Fruit fly (Drosophila melanogaster): ENCODE results near the gene SPE.

The SPE gene

DNA sequence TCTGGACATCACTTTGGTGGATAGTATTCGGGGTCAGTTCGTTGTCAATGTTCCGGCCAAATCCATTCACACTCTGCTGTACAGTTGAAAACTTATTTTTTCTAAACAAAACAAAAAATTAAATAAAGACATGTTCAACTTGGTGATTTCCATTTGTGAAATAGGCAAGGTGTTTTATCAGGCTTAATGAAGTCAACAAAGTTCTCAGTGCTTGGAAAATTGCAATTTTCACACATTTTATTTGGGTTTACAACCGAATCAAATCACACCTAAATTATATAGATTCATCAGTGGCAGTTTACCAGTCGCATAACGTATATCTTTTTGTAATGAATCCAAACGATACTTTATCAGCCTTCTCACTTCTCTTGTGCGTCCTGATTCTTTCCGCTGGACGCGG is 16.4 kb downstream of the SPE start, which contains the start of gene Qsox4:
Gene Qsox4, plus strand, starts transcription at position 301 of the 400 bp plus-strand sequence.
- TF ChIP-seq CG13123 (GFP tag; optimal IDR thresholded peaks at IDR 0.05) (no peak), CG12744 (GFP tag; optimal IDR thresholded peaks at IDR 0.05) (no peak), Kr (GFP tag; optimal IDR thresholded peaks at IDR 0.05) (no peak), Drgx (GFP tag; IDR thresholded peaks at IDR 0.05) (no peak), ase (GFP tag; IDR thresholded peaks at IDR 0.05) (no peak), CG18619 (GFP tag; optimal IDR thresholded peaks at IDR 0.05) (no peak), CG32767 (GFP tag; IDR thresholded peaks at IDR 0.05) (no peak), CG10543 (GFP tag; optimal IDR thresholded peaks at IDR 0.05) (no peak), pum (GFP tag; optimal IDR thresholded peaks at IDR 0.05) (no peak), crp (GFP tag; optimal IDR thresholded peaks at IDR 0.05) (no peak), Poxn (GFP tag; IDR thresholded peaks at IDR 0.05) (no peak), CG11093 (GFP tag; IDR thresholded peaks at IDR 0.05) (no peak), Mes4 (GFP tag; optimal IDR thresholded peaks at IDR 0.05) (no peak), Adf1 (GFP tag; IDR thresholded peaks at IDR 0.05) (no peak), CG6854 (GFP tag; optimal IDR thresholded peaks at IDR 0.05) (no peak), ewg (GFP tag; optimal IDR thresholded peaks at IDR 0.05) (no peak), crol (GFP tag; IDR thresholded peaks at IDR 0.05) (no peak)

DNA sequence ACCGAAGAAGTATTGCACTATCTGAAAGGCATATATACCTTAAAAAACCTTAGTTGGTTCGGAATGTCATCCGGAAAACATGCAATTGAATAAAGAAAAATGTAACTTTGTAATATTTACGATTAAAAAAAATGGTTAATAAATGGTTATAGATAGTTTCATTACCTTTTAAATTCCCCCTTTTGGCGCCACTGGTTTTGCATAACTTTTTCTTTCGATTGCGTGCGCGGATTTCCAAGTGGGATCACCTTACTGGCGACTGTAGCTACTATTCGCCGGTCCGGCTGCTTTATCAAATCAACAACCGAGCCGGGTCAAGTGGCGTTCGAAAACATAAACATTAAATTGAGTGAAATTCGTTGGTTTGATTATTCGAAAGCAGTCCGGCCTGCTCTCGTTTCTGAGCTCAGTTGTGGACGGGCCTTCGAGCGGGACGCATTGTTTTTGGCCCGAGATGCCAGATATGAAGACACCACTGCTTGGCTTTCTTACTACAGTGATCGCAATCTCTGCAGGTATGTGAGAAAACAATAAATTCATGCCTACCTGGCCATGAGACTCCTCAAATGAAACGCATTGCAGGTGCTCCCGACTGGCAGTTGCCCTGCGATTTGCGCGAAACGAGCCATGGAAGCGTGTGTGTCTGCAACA is 18.5 kb downstream of the SPE start, which contains the start of gene Gba1b:
Gene Gba1b, plus strand, starts transcription at position 422 of the 651 bp plus-strand sequence.
- TF ChIP-seq CG16815 (GFP tag; optimal IDR thresholded peaks at IDR 0.05) (no peak), Nf-YB (GFP tag; optimal IDR thresholded peaks at IDR 0.05) (no peak), CG17802 (tag; optimal IDR thresholded peaks at IDR 0.05) (peak; percentile 75), sim (GFP tag; IDR thresholded peaks at IDR 0.05) (no peak), CG15011 (GFP tag; optimal IDR thresholded peaks at IDR 0.05) (no peak), CG12942 (GFP tag; optimal IDR thresholded peaks at IDR 0.05) (no peak), Rfx (GFP tag; IDR thresholded peaks at IDR 0.05) (no peak), CG11560 (tag; IDR thresholded peaks at IDR 0.05) (no peak), Opbp (GFP tag; IDR thresholded peaks at IDR 0.05; ENCODE audit: partially characterized antibody) (no peak), tll (GFP tag; optimal IDR thresholded peaks at IDR 0.05) (no peak), CG8944 (GFP tag; optimal IDR thresholded peaks at IDR 0.05) (no peak), CG7987 (GFP tag; optimal IDR thresholded peaks at IDR 0.05) (no peak), zen2 (GFP tag; IDR thresholded peaks at IDR 0.05; ENCODE audit: partially characterized antibody) (0 out of 3 replicates have a peak, but pooled peaks have one; percentile 12), CG6689 (GFP tag; IDR thresholded peaks at IDR 0.05) (no peak), fd3F (GFP tag; optimal IDR thresholded peaks at IDR 0.05) (no peak), otp (GFP tag; IDR thresholded peaks at IDR 0.05) (no peak), sens (GFP tag) (peak; percentile 81), Neu2 (GFP tag; optimal IDR thresholded peaks at IDR 0.05; ENCODE audit: borderline replicate concordance) (no peak), CG15479 (GFP tag; optimal IDR thresholded peaks at IDR 0.05) (peak; percentile 49), CG17359 (tag; optimal IDR thresholded peaks at IDR 0.05) (peak; percentile 3), CG6254 (GFP tag; optimal IDR thresholded peaks at IDR 0.05) (no peak), CG4282 (GFP tag; optimal IDR thresholded peaks at IDR 0.05) (no peak), CG9932 (GFP tag; IDR thresholded peaks at IDR 0.05) (no peak), CG42726 (GFP tag; IDR thresholded peaks at IDR 0.05; ENCODE audit: partially characterized antibody) (no peak), usp (GFP tag; optimal IDR thresholded peaks at IDR 0.05) (no peak), Hr78 (GFP tag; optimal IDR thresholded peaks at IDR 0.05) (peak in 1 of 2 experiments; percentile 68), z (GFP tag; IDR thresholded peaks at IDR 0.05) (peak; percentile 89), btn (GFP tag; optimal IDR thresholded peaks at IDR 0.05) (no peak), CG8089 (GFP tag; optimal IDR thresholded peaks at IDR 0.05) (no peak), CTCF (GFP tag; optimal IDR thresholded peaks at IDR 0.05) (no peak), slp2 (GFP tag; optimal IDR thresholded peaks at IDR 0.05) (no peak), Ets65A (GFP tag) (peak; percentile 68), CG1602 (GFP tag; optimal IDR thresholded peaks at IDR 0.05) (no peak), crp (GFP tag; optimal IDR thresholded peaks at IDR 0.05) (no peak), gsb (GFP tag; IDR thresholded peaks at IDR 0.05) (no peak)
